Fruit fly (Drosophila melanogaster): ENCODE results near the gene btl.

DNA sequence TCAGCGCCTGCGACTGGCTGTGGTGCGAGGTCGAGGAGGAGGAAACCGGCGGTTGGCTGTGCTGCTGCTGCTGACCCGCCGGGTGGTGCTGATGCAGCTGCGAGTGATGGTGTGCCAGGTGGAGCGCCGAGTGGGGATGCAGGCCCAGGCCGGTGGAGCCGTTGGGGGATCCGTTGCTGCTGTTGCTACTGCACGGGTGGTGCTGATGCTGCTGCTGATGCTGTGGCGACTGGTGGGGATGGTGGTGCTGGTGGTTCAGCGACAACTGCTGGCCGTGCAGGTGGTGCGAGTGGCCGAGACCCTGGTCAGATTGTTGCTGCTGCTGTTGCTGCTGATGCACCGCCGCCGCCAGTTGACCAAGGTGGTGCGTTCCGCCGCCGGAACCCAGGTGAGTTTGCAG is 50.0 kb downstream of the btl start:
- TF ChIP-seq PHDP (tag; optimal IDR thresholded peaks at IDR 0.05) (no peak), CTCF (GFP tag; optimal IDR thresholded peaks at IDR 0.05) (no peak), Med (GFP tag) (peak; percentile 11), CG6791 (GFP tag; IDR thresholded peaks at IDR 0.05; ENCODE audit: partially characterized antibody) (no peak)
